Fruit fly (Drosophila melanogaster) whole organism, prepupa: Measurements from ENCODE around the gene CG18417.

Source experiments
- Smox ChIP-seq: fragments of 200-800 bp; sonication (Bioruptor generic); optimal IDR thresholded peaks from 3 replicates; lab custom pipeline; 2016; ENCODE audit warnings: missing biosample characterization, missing genetic modification characterization
- dsx ChIP-seq: fragments of 200-800 bp; optimal IDR thresholded peaks from 3 replicates; lab custom pipeline; 2019; ENCODE audit warnings: missing biosample characterization, mild to moderate bottlenecking, missing genetic modification characterization, moderate library complexity; ENCODE audit not compliant: poor library complexity, severe bottlenecking
- salr ChIP-seq, 2 experiments: fragments of 200-800 bp; sonication (Bioruptor generic); optimal IDR thresholded peaks; 3 replicates each; lab custom pipeline; 2016 to 2018; ENCODE audit warnings: missing biosample characterization in 2 of 2, missing genetic modification characterization in 2 of 2, mild to moderate bottlenecking in 1 of 2
- ss ChIP-seq, 2 experiments: fragments of 200-800 bp; sonication (Bioruptor generic); optimal IDR thresholded peaks; 2 replicates in 1 of 2; 3 replicates in 1 of 2; lab custom pipeline; 2017 to 2018; ENCODE audit warnings: mild to moderate bottlenecking in 2 of 2, missing biosample characterization in 2 of 2, missing genetic modification characterization in 2 of 2, moderate library complexity in 1 of 2

DNA sequence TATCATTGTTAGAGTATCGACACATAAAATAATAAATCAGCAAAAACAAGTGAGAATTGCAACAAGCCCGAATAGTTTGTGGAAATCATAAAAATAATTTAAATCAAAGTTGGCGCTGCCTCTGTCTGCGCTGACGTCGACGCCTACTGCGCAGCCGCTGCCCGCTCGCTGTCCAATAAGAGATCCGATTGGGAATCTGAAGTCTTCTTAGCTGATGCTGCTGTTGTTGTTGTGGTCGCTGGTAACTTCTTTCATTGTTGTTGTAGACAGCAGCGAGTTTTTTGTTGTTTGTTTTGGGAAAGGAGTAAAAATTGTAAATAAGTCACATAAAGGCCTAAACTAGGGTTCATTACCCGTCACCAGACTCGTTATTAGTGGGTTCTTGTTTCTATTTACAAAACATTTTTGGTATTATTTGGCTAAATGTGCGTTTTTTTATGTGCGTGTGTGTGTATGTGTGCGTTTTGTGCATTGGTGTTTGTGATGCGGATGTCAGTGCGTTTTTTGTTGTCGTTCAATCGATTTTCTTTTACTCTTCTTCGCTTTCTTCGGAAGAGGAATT, 35.1 kb upstream of the CG18417 start:
- TF ChIP-seq dsx (GFP tag; lab: Kevin White, UChicago) (no peak), Smox (GFP tag; lab: Kevin White, UChicago) (no peak), ss (GFP tag; optimal IDR thresholded peaks at IDR 0.05; lab: Kevin White, UChicago) (no peak), salr (GFP tag; optimal IDR thresholded peaks at IDR 0.05; lab: Kevin White, UChicago) (no peak)
